Fruit fly (Drosophila melanogaster) whole organism: Measurements from ENCODE around the gene Delta.

ENCODE experiments used
- CG8478 ChIP-seq: fragments of >200 bp; optimal IDR thresholded peaks from 2 replicates; lab custom pipeline; 2018; ENCODE audit warnings: inconsistent platforms
- Dll ChIP-seq: fragments of >200 bp; optimal IDR thresholded peaks from 2 replicates; lab custom pipeline; 2017
- EcR ChIP-seq, 2 experiments: fragments of >200 bp; optimal IDR thresholded peaks; 2 replicates each; lab custom pipeline; 2017; ENCODE audit warnings: missing biosample characterization in 2 of 2, missing genetic modification characterization in 2 of 2, missing genetic modification reagents in 2 of 2
- pan ChIP-seq: fragments of >200 bp; optimal IDR thresholded peaks from 2 replicates; lab custom pipeline; 2017
- psq ChIP-seq: fragments of >200 bp; optimal IDR thresholded peaks from 2 replicates; lab custom pipeline; 2017
- usp ChIP-seq: fragments of >200 bp; optimal IDR thresholded peaks from 2 replicates; lab custom pipeline; 2017; ENCODE audit warnings: missing biosample characterization, missing genetic modification characterization, mixed read lengths

DNA sequence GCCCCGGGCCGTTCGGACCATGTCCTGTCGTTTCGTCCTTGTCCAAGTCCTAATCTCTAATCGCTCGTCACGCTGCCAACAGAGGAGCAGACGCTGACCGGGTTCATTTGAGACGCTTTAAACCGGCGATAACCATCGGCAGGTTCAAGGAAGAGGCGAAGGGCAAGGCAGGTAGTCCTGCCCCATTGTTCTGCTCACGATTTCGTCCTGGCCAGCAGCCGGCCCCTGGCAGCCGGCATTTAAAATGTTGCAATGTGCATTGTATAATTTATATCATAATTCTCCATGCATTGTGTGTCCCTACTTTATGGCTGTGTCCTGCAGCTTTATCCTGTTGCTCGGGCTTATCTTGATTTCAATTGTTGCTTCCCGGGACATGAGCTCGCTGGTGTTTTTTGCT lies 19.2 kb upstream of the Delta start:
- TF ChIP-seq usp (GFP tag; lab: Kevin White, UChicago) (no peak), pan (lab: Kevin White, UChicago) (no peak), psq (lab: Kevin White, UChicago) (no peak), EcR (GFP tag; optimal IDR thresholded peaks at IDR 0.05; lab: Kevin White, UChicago) (no peak), Dll (lab: Kevin White, UChicago) (no peak), CG8478 (no peak)
